Fruit fly (Drosophila melanogaster) whole organism, embryonic: ENCODE results near the gene CG43814.
A peak's percentile ranks its signal among the peaks of the same experiment; 100 is the strongest.

ENCODE experiments used
- Hr78 ChIP-seq, 2 experiments: fragments of 200-800 bp in 1 of 2; fragments of >200 bp in 1 of 2; sonication (Bioruptor generic) in 1 of 2; optimal IDR thresholded peaks; 2 replicates each; lab custom pipeline; 2017 to 2019; ENCODE audit warnings: missing biosample characterization in 2 of 2, missing genetic modification characterization in 2 of 2, mild to moderate bottlenecking in 1 of 2, moderate library complexity in 1 of 2
- Poxn ChIP-seq: fragments of 200-800 bp; sonication (Bioruptor generic); IDR thresholded peaks from 2 replicates; pipeline ENCODE4 v1.3.6; 2022; ENCODE audit warnings: missing biosample characterization, missing genetic modification characterization
- gsb-n ChIP-seq: fragments of 200-800 bp; sonication (Bioruptor generic); optimal IDR thresholded peaks from 3 replicates; lab custom pipeline; 2018; ENCODE audit warnings: missing biosample characterization, mild to moderate bottlenecking, missing genetic modification characterization

DNA sequence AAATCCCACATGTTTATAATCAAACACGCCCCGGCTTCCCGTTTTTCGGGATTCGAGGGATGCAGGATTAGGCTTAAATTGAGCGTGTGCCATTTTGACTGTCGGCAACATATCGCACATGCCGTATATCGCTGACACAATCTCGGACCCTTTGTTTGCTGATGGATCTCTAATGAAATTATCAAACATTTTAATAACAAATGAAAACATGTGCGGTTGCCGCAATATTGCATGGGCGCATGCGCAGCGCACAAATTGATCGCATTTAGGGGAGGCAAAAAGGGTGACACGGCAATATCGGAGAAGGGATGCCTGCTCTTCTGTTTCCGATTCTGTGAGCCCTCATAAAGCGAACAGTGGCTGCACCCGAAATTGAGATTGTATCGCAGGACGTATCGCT is 29.9 kb downstream of the CG43814 start:
- TF ChIP-seq gsb-n (tag; lab: Kevin White, UChicago) = peak; percentile 50
- TF ChIP-seq Hr78 (GFP tag; optimal IDR thresholded peaks at IDR 0.05; lab: Kevin White, UChicago) = no peak
- no peak for TF ChIP-seq Poxn
